Fruit fly (Drosophila melanogaster) whole organism, embryonic: ENCODE measurements around the gene Myo95E.
A peak's percentile ranks its signal among the peaks of the same experiment; 100 is the strongest.

ENCODE experiments used
- B-H2 ChIP-seq: fragments of 200-800 bp; sonication (Bioruptor generic); optimal IDR thresholded peaks from 2 replicates; lab custom pipeline; 2018; ENCODE audit warnings: missing biosample characterization, mild to moderate bottlenecking, missing genetic modification characterization
- BtbVII ChIP-seq: fragments of 200-800 bp; sonication (Bioruptor generic); optimal IDR thresholded peaks from 3 replicates; lab custom pipeline; 2017; ENCODE audit warnings: missing biosample characterization, mild to moderate bottlenecking, missing genetic modification characterization
- CG10147 ChIP-seq: fragments of 200-800 bp; sonication (Bioruptor generic); optimal IDR thresholded peaks from 2 replicates; lab custom pipeline; 2019; ENCODE audit warnings: missing biosample characterization, mild to moderate bottlenecking, missing genetic modification characterization, moderate library complexity
- CG11696 ChIP-seq: fragments of 200-800 bp; sonication (Bioruptor generic); IDR thresholded peaks from 2 replicates; pipeline ENCODE4 v1.3.6; 2022; ENCODE audit warnings: missing biosample characterization, missing genetic modification characterization
- CG12071 ChIP-seq: fragments of 200-800 bp; sonication (Bioruptor generic); optimal IDR thresholded peaks from 3 replicates; lab custom pipeline; 2018; ENCODE audit warnings: missing biosample characterization, mild to moderate bottlenecking, missing genetic modification characterization
- CG12391 ChIP-seq: fragments of 200-800 bp; sonication (Bioruptor generic); optimal IDR thresholded peaks from 3 replicates; lab custom pipeline; 2018; ENCODE audit warnings: missing biosample characterization, mild to moderate bottlenecking, missing genetic modification characterization, moderate library complexity
- CG13296 ChIP-seq: fragments of 200-800 bp; sonication (Bioruptor generic); optimal IDR thresholded peaks from 3 replicates; lab custom pipeline; 2018; ENCODE audit warnings: missing biosample characterization, mild to moderate bottlenecking, missing genetic modification characterization
- CG13775 ChIP-seq: fragments of 200-800 bp; sonication (Bioruptor generic); optimal IDR thresholded peaks from 3 replicates; lab custom pipeline; 2017; ENCODE audit warnings: missing biosample characterization, mild to moderate bottlenecking, missing genetic modification characterization
- CG14050 ChIP-seq: fragments of 200-800 bp; sonication (Bioruptor generic); IDR thresholded peaks from 3 replicates; pipeline ENCODE4 v1.3.6; 2022; ENCODE audit warnings: missing biosample characterization, missing genetic modification characterization
- CG16779 ChIP-seq: fragments of 200-800 bp; sonication (Bioruptor generic); IDR thresholded peaks from 2 replicates; pipeline ENCODE4 v1.3.6; 2022; ENCODE audit warnings: missing biosample characterization, missing genetic modification characterization
- CG17612 ChIP-seq: fragments of 200-800 bp; sonication (Bioruptor generic); IDR thresholded peaks from 2 replicates; pipeline ENCODE4 v1.3.6; 2022; ENCODE audit warnings: missing biosample characterization, missing genetic modification characterization
- CG17802 ChIP-seq: fragments of 200-800 bp; sonication (Bioruptor generic); optimal IDR thresholded peaks from 2 replicates; lab custom pipeline; 2018; ENCODE audit warnings: missing biosample characterization, mild to moderate bottlenecking, missing genetic modification characterization, moderate library complexity
- CG2116 ChIP-seq: fragments of 200-800 bp; sonication (Bioruptor generic); optimal IDR thresholded peaks from 3 replicates; lab custom pipeline; 2018; ENCODE audit warnings: missing biosample characterization, mild to moderate bottlenecking, missing genetic modification characterization
- CG2202 ChIP-seq: fragments of 200-800 bp; sonication (Bioruptor generic); optimal IDR thresholded peaks from 2 replicates; lab custom pipeline; 2018; ENCODE audit warnings: missing biosample characterization, mild to moderate bottlenecking, missing genetic modification characterization
- CG31365 ChIP-seq: fragments of 200-800 bp; sonication (Bioruptor generic); optimal IDR thresholded peaks from 2 replicates; lab custom pipeline; 2018; ENCODE audit warnings: missing biosample characterization, mild to moderate bottlenecking, missing genetic modification characterization
- CG4424 ChIP-seq: fragments of 200-800 bp; sonication (Bioruptor generic); optimal IDR thresholded peaks from 3 replicates; lab custom pipeline; 2016; ENCODE audit warnings: missing biosample characterization, missing genetic modification characterization
- CG7928 ChIP-seq: fragments of 200-800 bp; sonication (Bioruptor generic); optimal IDR thresholded peaks from 2 replicates; lab custom pipeline; 2017; ENCODE audit warnings: missing biosample characterization, mild to moderate bottlenecking, missing genetic modification characterization
- CG7987 ChIP-seq: fragments of 200-800 bp; sonication (Bioruptor generic); optimal IDR thresholded peaks from 2 replicates; lab custom pipeline; 2018; ENCODE audit warnings: missing biosample characterization, mild to moderate bottlenecking, missing genetic modification characterization, moderate library complexity
- CG9797 ChIP-seq: fragments of 200-800 bp; sonication (Bioruptor generic); optimal IDR thresholded peaks from 3 replicates; lab custom pipeline; 2018; ENCODE audit warnings: missing biosample characterization, mild to moderate bottlenecking, missing genetic modification characterization
- Camta ChIP-seq: fragments of 200-800 bp; sonication (Bioruptor generic); optimal IDR thresholded peaks from 2 replicates; lab custom pipeline; 2016; ENCODE audit warnings: missing biosample characterization, missing genetic modification characterization
- Deaf1 ChIP-seq: fragments of 200-800 bp; optimal IDR thresholded peaks from 3 replicates; lab custom pipeline; 2019; ENCODE audit warnings: missing biosample characterization, mild to moderate bottlenecking, missing genetic modification characterization, moderate library complexity
- Elba2 ChIP-seq: fragments of 200-800 bp; sonication (Bioruptor generic); optimal IDR thresholded peaks from 3 replicates; lab custom pipeline; 2016; ENCODE audit warnings: missing biosample characterization, missing genetic modification characterization
- Hey ChIP-seq: fragments of 200-800 bp; sonication (Bioruptor generic); optimal IDR thresholded peaks from 3 replicates; lab custom pipeline; 2018; ENCODE audit warnings: missing biosample characterization, mild to moderate bottlenecking, missing genetic modification characterization
- Lpt ChIP-seq: fragments of >200 bp; optimal IDR thresholded peaks from 2 replicates; lab custom pipeline; 2018; ENCODE audit warnings: missing biosample characterization, missing genetic modification characterization
- NC2β ChIP-seq: fragments of 200-800 bp; sonication (Bioruptor generic); optimal IDR thresholded peaks from 2 replicates; lab custom pipeline; 2016; ENCODE audit warnings: missing biosample characterization, missing genetic modification characterization
- Nf-YC ChIP-seq: fragments of 200-800 bp; optimal IDR thresholded peaks from 3 replicates; lab custom pipeline; 2019; ENCODE audit warnings: missing biosample characterization, mild to moderate bottlenecking, missing genetic modification characterization, moderate library complexity
- Scr ChIP-seq: fragments of 200-800 bp; sonication (Bioruptor generic); IDR thresholded peaks from 2 replicates; pipeline ENCODE4 v1.3.6; 2022; ENCODE audit warnings: missing biosample characterization, missing genetic modification characterization; ENCODE audit not compliant: partially characterized antibody
- Sox100B ChIP-seq: fragments of 200-800 bp; sonication (Bioruptor generic); optimal IDR thresholded peaks from 3 replicates; lab custom pipeline; 2018; ENCODE audit warnings: missing biosample characterization, mild to moderate bottlenecking, missing genetic modification characterization
- Xbp1 ChIP-seq: fragments of 200-800 bp; sonication (Bioruptor generic); optimal IDR thresholded peaks from 3 replicates; lab custom pipeline; 2016; ENCODE audit warnings: missing biosample characterization, mild to moderate bottlenecking, missing genetic modification characterization
- bigmax ChIP-seq: fragments of 200-800 bp; sonication (Bioruptor generic); optimal IDR thresholded peaks from 2 replicates; lab custom pipeline; 2018; ENCODE audit warnings: missing biosample characterization, mild to moderate bottlenecking, missing genetic modification characterization
- cato ChIP-seq: fragments of 200-800 bp; sonication (Bioruptor generic); optimal IDR thresholded peaks from 2 replicates; lab custom pipeline; 2016; ENCODE audit warnings: missing biosample characterization, missing genetic modification characterization, borderline replicate concordance
- chn ChIP-seq: fragments of 200-800 bp; sonication (Bioruptor generic); optimal IDR thresholded peaks from 2 replicates; lab custom pipeline; 2016; ENCODE audit warnings: missing biosample characterization, missing genetic modification characterization
- croc ChIP-seq: fragments of 200-800 bp; sonication (Bioruptor generic); conservative IDR thresholded peaks from 3 replicates; pipeline ENCODE4 v1.3.6; 2022; ENCODE audit warnings: missing biosample characterization, missing genetic modification characterization
- ewg ChIP-seq: fragments of 200-800 bp; sonication (Bioruptor generic); optimal IDR thresholded peaks from 3 replicates; lab custom pipeline; 2017; ENCODE audit warnings: mild to moderate bottlenecking, missing biosample characterization, missing genetic modification reagents, missing genetic modification characterization
- h ChIP-seq: fragments of >200 bp; optimal IDR thresholded peaks from 2 replicates; lab custom pipeline; 2017
- jumu ChIP-seq: fragments of 200-800 bp; sonication (Bioruptor generic); optimal IDR thresholded peaks from 3 replicates; lab custom pipeline; 2016; ENCODE audit warnings: missing biosample characterization, missing genetic modification characterization
- ken ChIP-seq: fragments of 200-800 bp; sonication (Bioruptor generic); IDR thresholded peaks from 3 replicates; pipeline ENCODE4 v1.3.6; 2022; ENCODE audit warnings: missing biosample characterization, missing genetic modification characterization
- lab ChIP-seq: fragments of 200-800 bp; sonication (Bioruptor generic); optimal IDR thresholded peaks from 3 replicates; lab custom pipeline; 2017; ENCODE audit warnings: missing biosample characterization, missing genetic modification characterization, mild to moderate bottlenecking, moderate library complexity, missing genetic modification reagents
- lilli ChIP-seq: fragments of 200-800 bp; sonication (Bioruptor generic); optimal IDR thresholded peaks from 3 replicates; lab custom pipeline; 2016; ENCODE audit warnings: missing biosample characterization, missing genetic modification characterization
- luna ChIP-seq: fragments of 200-800 bp; sonication (Bioruptor generic); optimal IDR thresholded peaks from 2 replicates; lab custom pipeline; 2016; ENCODE audit warnings: missing biosample characterization, missing genetic modification characterization
- mam ChIP-seq: fragments of 200-800 bp; sonication (Bioruptor generic); optimal IDR thresholded peaks from 3 replicates; lab custom pipeline; 2016; ENCODE audit warnings: missing biosample characterization, missing genetic modification characterization
- p53 ChIP-seq: fragments of 200-800 bp; sonication (Bioruptor generic); optimal IDR thresholded peaks from 2 replicates; lab custom pipeline; 2016; ENCODE audit warnings: missing biosample characterization, missing genetic modification characterization
- prd ChIP-seq, 3 experiments: fragments of >200 bp in 2 of 3; fragments of 200-800 bp in 1 of 3; sonication (Bioruptor generic) in 1 of 3; optimal IDR thresholded peaks in 2 of 3; IDR thresholded peaks in 1 of 3; 2 replicates in 2 of 3; 3 replicates in 1 of 3; pipeline versions ENCODE4 v1.3.6 to Lab custom; 2017 to 2022; ENCODE audit warnings: missing biosample characterization in 1 of 3, missing genetic modification characterization in 1 of 3
- row ChIP-seq: fragments of 200-800 bp; sonication (Bioruptor generic); IDR thresholded peaks from 3 replicates; pipeline ENCODE4 v1.3.6; 2022; ENCODE audit warnings: missing biosample characterization, missing genetic modification characterization
- tin ChIP-seq: fragments of 200-800 bp; sonication (Bioruptor generic); optimal IDR thresholded peaks from 3 replicates; lab custom pipeline; 2016; ENCODE audit warnings: missing biosample characterization, missing genetic modification characterization
- tio ChIP-seq: fragments of 200-800 bp; sonication (Bioruptor generic); optimal IDR thresholded peaks from 2 replicates; lab custom pipeline; 2017; ENCODE audit warnings: missing biosample characterization, missing genetic modification characterization, inconsistent platforms
- tx ChIP-seq: fragments of 200-800 bp; sonication (Bioruptor generic); optimal IDR thresholded peaks from 2 replicates; lab custom pipeline; 2016; ENCODE audit warnings: missing biosample characterization, missing genetic modification characterization
- wdn ChIP-seq: fragments of 200-800 bp; sonication (Bioruptor generic); IDR thresholded peaks from 2 replicates; pipeline ENCODE4 v1.3.6; 2022; ENCODE audit warnings: missing biosample characterization, missing genetic modification characterization
- wor ChIP-seq: fragments of 200-800 bp; sonication (Bioruptor generic); IDR thresholded peaks from 2 replicates; pipeline ENCODE4 v1.3.6; 2022; ENCODE audit warnings: missing biosample characterization, missing genetic modification characterization

Gene Myo95E

DNA sequence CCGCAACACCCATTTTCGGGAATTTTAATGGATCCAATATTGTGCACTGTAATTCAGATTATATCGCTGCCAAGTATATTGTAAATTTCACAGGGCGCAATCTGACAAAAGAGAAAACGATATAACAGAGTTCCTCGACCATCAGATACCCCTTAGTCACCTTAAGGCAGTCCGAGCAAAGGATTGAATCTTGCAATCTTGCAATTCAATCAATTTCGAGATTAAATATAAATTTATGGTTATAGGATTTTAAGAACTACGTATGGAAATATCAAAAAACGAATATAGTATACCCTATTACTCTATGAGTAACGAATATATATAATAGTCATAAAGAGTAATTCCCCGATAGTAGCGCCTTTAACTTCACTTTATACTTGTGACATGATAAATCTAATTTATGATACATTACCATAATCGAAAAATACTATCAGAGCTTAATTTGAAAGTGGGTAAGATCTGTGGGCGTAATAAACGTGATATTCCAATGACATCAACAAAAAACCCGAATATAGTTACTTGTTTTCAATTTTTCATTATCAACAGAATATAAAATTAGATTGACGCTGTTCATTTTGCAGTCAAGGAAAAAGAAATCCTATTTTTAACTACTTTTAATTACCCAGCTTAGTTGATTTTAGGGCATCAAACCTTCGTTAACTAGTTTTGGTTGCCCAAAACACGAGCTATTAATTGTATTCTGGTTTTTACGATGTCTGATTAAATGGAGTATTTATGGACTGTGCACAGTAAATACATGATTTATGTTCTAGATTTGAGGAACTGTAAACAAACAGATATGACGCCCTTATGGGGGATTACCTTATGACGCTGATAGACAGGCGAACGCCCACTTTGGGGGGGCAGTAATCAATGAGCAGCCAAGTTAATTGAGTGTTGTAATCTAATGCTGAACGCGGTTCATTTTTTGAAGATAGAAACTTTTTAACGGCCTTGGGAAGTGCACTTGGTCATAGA lies 22.5 kb downstream of the Myo95E start (continued):
- TF ChIP-seq tin (GFP tag; lab: Kevin White, UChicago) (no peak), CG17612 (GFP tag; lab: Robert Waterston, UW) (no peak), CG12071 (peak; percentile 25), CG4424 (GFP tag; lab: Kevin White, UChicago) (no peak), ewg (GFP tag; lab: Kevin White, UChicago) (no peak), CG12391 (tag; lab: Kevin White, UChicago) (no peak), CG2202 (tag; lab: Kevin White, UChicago) (no peak), lilli (no peak), chn (GFP tag; lab: Kevin White, UChicago) (no peak), NC2β (GFP tag; lab: Kevin White, UChicago) (no peak), jumu (no peak), Xbp1 (GFP tag; lab: Kevin White, UChicago) (no peak), CG17802 (no peak), Nf-YC (tag; lab: Kevin White, UChicago) (no peak), tio (no peak), CG10147 (GFP tag; lab: Kevin White, UChicago) (no peak), ken (GFP tag; lab: Robert Waterston, UW) (no peak), luna (no peak), bigmax (GFP tag; lab: Kevin White, UChicago) (no peak), cato (GFP tag; lab: Kevin White, UChicago) (no peak), croc (GFP tag; lab: Robert Waterston, UW) (no peak), Deaf1 (tag; lab: Kevin White, UChicago) (no peak), CG9797 (no peak), CG11696 (GFP tag; lab: Robert Waterston, UW) (no peak), CG7928 (GFP tag; lab: Kevin White, UChicago) (no peak), CG2116 (GFP tag; lab: Kevin White, UChicago) (no peak), prd (optimal IDR thresholded peaks at IDR 0.05; lab: Kevin White, UChicago) (no peak), prd (GFP tag; IDR thresholded peaks at IDR 0.05; lab: Robert Waterston, UW) (no peak), Elba2 (GFP tag; lab: Kevin White, UChicago) (no peak), tx (GFP tag; lab: Kevin White, UChicago) (no peak), B-H2 (GFP tag; lab: Kevin White, UChicago) (peak; percentile 3), Lpt (GFP tag; lab: Kevin White, UChicago) (no peak), row (GFP tag; lab: Robert Waterston, UW) (peak; percentile 19; the same call in 1 of the 3 replicates), CG16779 (GFP tag; lab: Robert Waterston, UW) (no peak), wor (GFP tag; lab: Robert Waterston, UW) (no peak), CG14050 (GFP tag; lab: Robert Waterston, UW) (no peak), Scr (GFP tag; lab: Robert Waterston, UW) (no peak), CG13296 (GFP tag; lab: Kevin White, UChicago) (peak; percentile 20), p53 (GFP tag; lab: Kevin White, UChicago) (no peak), lab (GFP tag; lab: Kevin White, UChicago) (peak; percentile 52), mam (no peak), wdn (GFP tag; lab: Robert Waterston, UW) (no peak), BtbVII (GFP tag; lab: Kevin White, UChicago) (no peak), h (no peak), CG31365 (no peak), CG7987 (GFP tag; lab: Kevin White, UChicago) (no peak), CG13775 (GFP tag; lab: Kevin White, UChicago) (no peak), Camta (GFP tag; lab: Kevin White, UChicago) (no peak), Sox100B (GFP tag; lab: Kevin White, UChicago) (no peak), Hey (tag; lab: Kevin White, UChicago) (peak; percentile 74)
